Worm (Caenorhabditis elegans) whole organism, young adult: ENCODE measurements around the gene mua-6.
A peak's percentile ranks its signal among the peaks of the same experiment; 100 is the strongest.

Experiments
- B0019.2 ChIP-seq: fragments of 200-800 bp; sonication (Bioruptor generic); conservative IDR thresholded peaks from 2 replicates; pipeline ENCODE4 v1.3.6; 2022; ENCODE audit warnings: missing genetic modification reagents, missing genetic modification characterization, missing compliant biosample characterization
- B0035.1 ChIP-seq: sonication (generic microtip); optimal IDR thresholded peaks from 2 replicates; lab custom pipeline; 2016; ENCODE audit warnings: missing genetic modification characterization, mild to moderate bottlenecking, missing compliant biosample characterization, missing genotype, missing genetic modification reagents
- B0261.1 ChIP-seq: sonication (generic microtip); optimal IDR thresholded peaks from 2 replicates; lab custom pipeline; 2016; ENCODE audit warnings: mild to moderate bottlenecking, missing genetic modification characterization, moderate library complexity, missing compliant biosample characterization
- B0336.3 ChIP-seq: fragments of 200-800 bp; sonication (Bioruptor generic); IDR thresholded peaks from 2 replicates; pipeline ENCODE4 v1.3.6; 2022; ENCODE audit warnings: missing genetic modification characterization, missing compliant biosample characterization
- D2030.7 ChIP-seq: fragments of 200-800 bp; sonication (Bioruptor generic); IDR thresholded peaks from 2 replicates; pipeline ENCODE4 v1.3.6; 2022; ENCODE audit warnings: missing genetic modification reagents, missing genetic modification characterization, missing compliant biosample characterization
- F33H1.4 ChIP-seq: fragments of 200-800 bp; sonication (Bioruptor generic); IDR thresholded peaks from 2 replicates; pipeline ENCODE4 v1.3.6; 2022; ENCODE audit warnings: missing genetic modification reagents, missing genetic modification characterization, missing compliant biosample characterization
- F49E8.2 ChIP-seq: sonication (generic microtip); optimal IDR thresholded peaks from 3 replicates; lab custom pipeline; 2017; ENCODE audit warnings: missing genetic modification characterization, mild to moderate bottlenecking, missing compliant biosample characterization, antibody characterized with exemption, moderate library complexity; ENCODE audit not compliant: insufficient read depth
- F52B5.7 ChIP-seq: sonication (generic microtip); optimal IDR thresholded peaks from 2 replicates; lab custom pipeline; 2016; ENCODE audit warnings: mild to moderate bottlenecking, missing genetic modification characterization, missing compliant biosample characterization
- F57C9.4 ChIP-seq: sonication (generic microtip); optimal IDR thresholded peaks from 2 replicates; lab custom pipeline; 2017; ENCODE audit warnings: mild to moderate bottlenecking, missing genetic modification characterization, missing compliant biosample characterization
- K11D2.4 ChIP-seq: fragments of 200-800 bp; sonication (Bioruptor generic); IDR thresholded peaks from 2 replicates; pipeline ENCODE4 v1.3.6; 2022; ENCODE audit warnings: missing genetic modification reagents, missing genetic modification characterization, missing compliant biosample characterization
- T26A5.8 ChIP-seq: sonication (generic microtip); optimal IDR thresholded peaks from 2 replicates; lab custom pipeline; 2016; ENCODE audit warnings: missing genetic modification characterization, missing compliant biosample characterization
- Y56A3A.18 ChIP-seq: fragments of 200-800 bp; sonication (Bioruptor generic); IDR thresholded peaks from 2 replicates; pipeline ENCODE4 v1.3.6; 2022; ENCODE audit warnings: missing genetic modification reagents, missing genetic modification characterization, missing compliant biosample characterization
- Y95B8A.8 ChIP-seq: fragments of 200-800 bp; sonication (Bioruptor generic); IDR thresholded peaks from 2 replicates; pipeline ENCODE4 v1.3.6; 2022; ENCODE audit warnings: missing genetic modification reagents, missing genetic modification characterization, missing compliant biosample characterization
- ZK185.1 ChIP-seq: sonication (generic microtip); optimal IDR thresholded peaks from 2 replicates; lab custom pipeline; 2016; ENCODE audit warnings: mild to moderate bottlenecking, missing genetic modification characterization, missing compliant biosample characterization; ENCODE audit not compliant: poor library complexity, severe bottlenecking
- aptf-2 ChIP-seq: fragments of 200-800 bp; sonication (Bioruptor generic); conservative IDR thresholded peaks from 2 replicates; pipeline ENCODE4 v1.3.6; 2022; ENCODE audit warnings: missing genetic modification reagents, missing genetic modification characterization, missing compliant biosample characterization
- aptf-3 ChIP-seq: fragments of 200-800 bp; sonication (Bioruptor generic); IDR thresholded peaks from 2 replicates; pipeline ENCODE4 v1.3.6; 2022; ENCODE audit warnings: missing genetic modification characterization, missing compliant biosample characterization
- attf-6 ChIP-seq: fragments of 200-800 bp; sonication (Bioruptor generic); IDR thresholded peaks from 2 replicates; pipeline ENCODE4 v1.3.6; 2022; ENCODE audit warnings: missing genetic modification reagents, missing genetic modification characterization, missing compliant biosample characterization
- ceh-100 ChIP-seq: fragments of 200-800 bp; sonication (Bioruptor generic); IDR thresholded peaks from 2 replicates; pipeline ENCODE4 v1.3.6; 2022; ENCODE audit warnings: missing genetic modification reagents, missing genetic modification characterization, missing compliant biosample characterization
- ceh-40 ChIP-seq: fragments of 200-800 bp; sonication (Bioruptor generic); IDR thresholded peaks from 2 replicates; pipeline ENCODE4 v1.3.6; 2022; ENCODE audit warnings: missing genetic modification characterization, missing compliant biosample characterization
- die-1 ChIP-seq: sonication (generic microtip); optimal IDR thresholded peaks from 2 replicates; lab custom pipeline; 2016; ENCODE audit warnings: missing genotype, mild to moderate bottlenecking, missing genetic modification characterization, missing compliant biosample characterization
- dox-1 ChIP-seq: fragments of 200-800 bp; sonication (Bioruptor generic); IDR thresholded peaks from 2 replicates; pipeline ENCODE4 v1.3.6; 2022; ENCODE audit warnings: missing genetic modification reagents, missing genetic modification characterization, missing compliant biosample characterization
- dpff-1 ChIP-seq: sonication (generic microtip); optimal IDR thresholded peaks from 2 replicates; lab custom pipeline; 2017; ENCODE audit warnings: mild to moderate bottlenecking, missing genetic modification characterization, missing compliant biosample characterization
- efl-1 ChIP-seq: fragments of 150-350 bp; optimal IDR thresholded peaks from 2 replicates; lab custom pipeline; 2014; ENCODE audit warnings: missing biosample characterization, missing genetic modification reagents, missing genetic modification characterization
- egl-44 ChIP-seq: fragments of 200-800 bp; sonication (Bioruptor generic); IDR thresholded peaks from 2 replicates; pipeline ENCODE4 v1.3.6; 2022; ENCODE audit warnings: missing genetic modification reagents, missing genetic modification characterization, missing compliant biosample characterization
- ets-4 ChIP-seq: fragments of 200-800 bp; sonication (Bioruptor generic); optimal IDR thresholded peaks from 2 replicates; lab custom pipeline; 2018; ENCODE audit warnings: mild to moderate bottlenecking, missing genetic modification characterization, missing compliant biosample characterization
- gei-17 ChIP-seq: fragments of 200-800 bp; sonication (Bioruptor generic); optimal IDR thresholded peaks from 2 replicates; lab custom pipeline; 2018; ENCODE audit warnings: mild to moderate bottlenecking, missing genetic modification characterization, missing compliant biosample characterization
- hlh-12 ChIP-seq: sonication (generic microtip); optimal IDR thresholded peaks from 2 replicates; lab custom pipeline; 2016; ENCODE audit warnings: missing genetic modification characterization, missing compliant biosample characterization
- hmg-1.2 ChIP-seq: fragments of 200-800 bp; sonication (Bioruptor generic); IDR thresholded peaks from 2 replicates; pipeline ENCODE4 v1.3.6; 2022; ENCODE audit warnings: missing genetic modification reagents, missing genetic modification characterization, missing compliant biosample characterization
- hmg-20 ChIP-seq: fragments of 200-800 bp; sonication (Bioruptor generic); IDR thresholded peaks from 2 replicates; pipeline ENCODE4 v1.3.6; 2022; ENCODE audit warnings: missing genetic modification reagents, missing genetic modification characterization, missing compliant biosample characterization
- hsf-1 ChIP-seq: fragments of 200-800 bp; sonication (Bioruptor generic); IDR thresholded peaks from 2 replicates; pipeline ENCODE4 v1.3.6; 2022; ENCODE audit warnings: missing genetic modification reagents, missing genetic modification characterization, missing compliant biosample characterization
- lag-1 ChIP-seq: fragments of 200-800 bp; sonication (Bioruptor generic); IDR thresholded peaks from 2 replicates; pipeline ENCODE4 v1.3.6; 2022; ENCODE audit warnings: missing genetic modification reagents, missing genetic modification characterization, missing compliant biosample characterization
- lin-26 ChIP-seq: fragments of 200-800 bp; sonication (Bioruptor generic); IDR thresholded peaks from 2 replicates; pipeline ENCODE4 v1.3.6; 2022; ENCODE audit warnings: missing genetic modification reagents, missing genetic modification characterization, missing compliant biosample characterization
- nfya-1 ChIP-seq: sonication (generic microtip); optimal IDR thresholded peaks from 2 replicates; lab custom pipeline; 2017; ENCODE audit warnings: antibody characterized with exemption, missing compliant biosample characterization, missing genetic modification characterization, borderline replicate concordance; ENCODE audit not compliant: insufficient read depth
- nfyb-1 ChIP-seq: fragments of 200-800 bp; sonication (Bioruptor generic); IDR thresholded peaks from 2 replicates; pipeline ENCODE4 v1.3.6; 2022; ENCODE audit warnings: missing genetic modification reagents, missing genetic modification characterization, missing compliant biosample characterization
- nhr-120 ChIP-seq: fragments of 200-800 bp; sonication (Bioruptor generic); IDR thresholded peaks from 2 replicates; pipeline ENCODE4 v1.3.6; 2022; ENCODE audit warnings: missing genetic modification characterization, missing compliant biosample characterization
- nhr-80 ChIP-seq: sonication (generic microtip); optimal IDR thresholded peaks from 2 replicates; lab custom pipeline; 2016; ENCODE audit warnings: missing genetic modification characterization, missing compliant biosample characterization
- nhr-90 ChIP-seq: sonication (generic microtip); optimal IDR thresholded peaks from 2 replicates; lab custom pipeline; 2016; ENCODE audit warnings: missing genotype, mild to moderate bottlenecking, missing genetic modification characterization, missing compliant biosample characterization
- pbrm-1 ChIP-seq: fragments of 200-800 bp; sonication (Bioruptor generic); IDR thresholded peaks from 2 replicates; pipeline ENCODE4 v1.3.6; 2022; ENCODE audit warnings: missing genetic modification reagents, missing genetic modification characterization, missing compliant biosample characterization
- rpc-1 ChIP-seq, 2 experiments: fragments of 150-350 bp in 1 of 2; sonication (generic microtip) in 1 of 2; optimal IDR thresholded peaks; 2 replicates each; lab custom pipeline; 2014 to 2018; ENCODE audit warnings: missing biosample characterization in 1 of 2, missing genetic modification characterization in 1 of 2, missing genetic modification reagents in 1 of 2, missing genotype in 1 of 2
- sea-2 ChIP-seq: fragments of 200-800 bp; sonication (Bioruptor generic); IDR thresholded peaks from 2 replicates; pipeline ENCODE4 v1.3.6; 2022; ENCODE audit warnings: missing genetic modification characterization, missing compliant biosample characterization
- snpc-4 ChIP-seq, 5 experiments: fragments of 150-350 bp in 1 of 5; sonication (generic microtip) in 4 of 5; optimal IDR thresholded peaks; 2 replicates each; lab custom pipeline; 2014 to 2018; ENCODE audit warnings: missing genetic modification characterization in 5 of 5, missing biosample characterization in 3 of 5, antibody characterized with exemption in 2 of 5, mild to moderate bottlenecking in 2 of 5, missing compliant biosample characterization in 2 of 5, missing genotype in 2 of 5, moderate library complexity in 2 of 5, missing genetic modification reagents in 1 of 5
- tbp1 ChIP-seq: fragments of 200-800 bp; sonication (Bioruptor generic); optimal IDR thresholded peaks from 2 replicates; lab custom pipeline; 2018; ENCODE audit warnings: mild to moderate bottlenecking, missing genetic modification characterization, missing compliant biosample characterization
- tlf-1 ChIP-seq: fragments of 200-800 bp; sonication (Bioruptor generic); optimal IDR thresholded peaks from 2 replicates; lab custom pipeline; 2018; ENCODE audit warnings: mild to moderate bottlenecking, missing genetic modification characterization, missing compliant biosample characterization
- unc-62 ChIP-seq: fragments of 150-350 bp; optimal IDR thresholded peaks from 2 replicates; lab custom pipeline; 2014; ENCODE audit warnings: missing biosample characterization, missing genetic modification reagents, missing genetic modification characterization
- ztf-18 ChIP-seq: sonication (generic microtip); optimal IDR thresholded peaks from 2 replicates; lab custom pipeline; 2016; ENCODE audit warnings: missing genotype, mild to moderate bottlenecking, missing genetic modification characterization, missing compliant biosample characterization
- ztf-3 ChIP-seq: fragments of 200-800 bp; sonication (Bioruptor generic); optimal IDR thresholded peaks from 2 replicates; lab custom pipeline; 2018; ENCODE audit warnings: mild to moderate bottlenecking, missing genetic modification characterization, missing compliant biosample characterization

The mua-6 gene

DNA sequence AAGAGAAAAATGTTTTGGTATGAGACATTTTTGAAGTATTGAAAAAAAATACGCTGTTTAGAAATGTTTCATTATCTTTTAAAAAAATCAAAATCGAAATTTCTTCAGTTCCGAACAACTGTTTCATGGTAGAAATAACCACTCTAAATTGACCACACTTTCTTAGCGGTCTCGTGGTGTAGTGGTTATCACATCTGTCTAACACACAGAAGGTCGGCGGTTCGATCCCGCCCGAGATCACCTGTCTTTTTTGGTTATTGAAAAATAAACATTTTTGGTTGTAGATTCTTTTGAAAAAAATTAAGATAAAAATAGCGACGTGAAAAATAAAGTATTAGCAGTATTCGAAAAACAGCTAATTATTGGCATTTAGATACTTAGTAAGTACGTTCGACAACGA, 34.9 kb upstream of the mua-6 start (continued):
- TF ChIP-seq F33H1.4 (GFP tag; lab: Robert Waterston, UW) (no peak), die-1 (peak; percentile 78), B0019.2 (GFP tag; lab: Robert Waterston, UW) (no peak), ceh-40 (GFP tag; lab: Robert Waterston, UW) (0 out of 2 replicates have a peak, but pooled peaks have one; percentile 50), aptf-3 (GFP tag; lab: Robert Waterston, UW) (no peak), T26A5.8 (tag; lab: Kevin White, UChicago) (no peak), B0035.1 (tag; lab: Kevin White, UChicago) (no peak), lag-1 (GFP tag; lab: Robert Waterston, UW) (no peak), B0336.3 (GFP tag; lab: Robert Waterston, UW) (no peak), hmg-20 (GFP tag; lab: Robert Waterston, UW) (peak; percentile 48; the same call in 1 of the 2 replicates), ceh-100 (GFP tag; lab: Robert Waterston, UW) (no peak), ztf-18 (peak; percentile 23), hsf-1 (GFP tag; lab: Robert Waterston, UW) (no peak), K11D2.4 (GFP tag; lab: Robert Waterston, UW) (no peak), F49E8.2 (no peak), F52B5.7 (no peak), gei-17 (GFP tag; lab: Kevin White, UChicago) (no peak), ztf-3 (GFP tag; lab: Kevin White, UChicago) (no peak), dpff-1 (no peak), F57C9.4 (tag; lab: Kevin White, UChicago) (no peak), tlf-1 (GFP tag; lab: Kevin White, UChicago) (no peak), egl-44 (GFP tag; lab: Robert Waterston, UW) (no peak), nhr-120 (no peak), unc-62 (GFP tag; lab: Kevin White, UChicago) (no peak), ets-4 (GFP tag; lab: Kevin White, UChicago) (no peak), hlh-12 (no peak), efl-1 (GFP tag; lab: Kevin White, UChicago) (no peak), Y95B8A.8 (GFP tag; lab: Robert Waterston, UW) (no peak), nfya-1 (no peak), aptf-2 (GFP tag; lab: Robert Waterston, UW) (no peak)

DNA sequence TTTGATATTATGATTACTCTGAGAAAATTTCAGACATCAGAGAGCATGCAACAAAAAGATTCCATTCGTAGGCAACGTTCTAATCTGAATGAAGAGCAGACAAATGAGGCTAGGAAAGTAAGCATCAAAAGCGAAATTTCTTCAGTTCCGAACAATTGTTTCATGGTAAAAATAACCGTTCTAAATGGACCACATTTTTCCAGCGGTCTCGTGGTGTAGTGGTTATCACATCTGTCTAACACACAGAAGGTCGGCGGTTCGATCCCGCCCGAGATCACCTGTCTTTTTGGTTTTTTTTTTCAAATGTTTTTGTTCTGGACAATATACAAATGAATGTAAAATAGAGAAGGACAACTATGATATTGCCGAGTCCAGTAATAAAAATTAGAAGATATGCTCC, 34.4 kb upstream of the mua-6 start, which contains the start of gene twk-21:
Gene twk-21 (plus strand): TSS at position 34 of the 400 bp plus-strand sequence.
- no peak for TF ChIP-seq dpff-1
- TF ChIP-seq Y56A3A.18 (GFP tag; lab: Robert Waterston, UW), result 0 out of 2 replicates have a peak, but pooled peaks have one; percentile 37
- peak; percentile 83 for TF ChIP-seq tbp1 (GFP tag; lab: Kevin White, UChicago)
- TF ChIP-seq D2030.7 (GFP tag; lab: Robert Waterston, UW), result peak; percentile 35; the same call in 1 of the 2 replicates
- TF ChIP-seq rpc-1 (optimal IDR thresholded peaks at IDR 0.05; lab: Kevin White, UChicago), result peak; percentile 44
- no peak for TF ChIP-seq rpc-1 (tag; optimal IDR thresholded peaks at IDR 0.05; lab: Kevin White, UChicago)
- 0 out of 2 replicates have a peak, but pooled peaks have one; percentile 40 for TF ChIP-seq lin-26 (GFP tag; lab: Robert Waterston, UW)
- no peak for TF ChIP-seq sea-2
- 0 out of 2 replicates have a peak, but pooled peaks have one; percentile 35 for TF ChIP-seq hmg-1.2 (GFP tag; lab: Robert Waterston, UW)

DNA sequence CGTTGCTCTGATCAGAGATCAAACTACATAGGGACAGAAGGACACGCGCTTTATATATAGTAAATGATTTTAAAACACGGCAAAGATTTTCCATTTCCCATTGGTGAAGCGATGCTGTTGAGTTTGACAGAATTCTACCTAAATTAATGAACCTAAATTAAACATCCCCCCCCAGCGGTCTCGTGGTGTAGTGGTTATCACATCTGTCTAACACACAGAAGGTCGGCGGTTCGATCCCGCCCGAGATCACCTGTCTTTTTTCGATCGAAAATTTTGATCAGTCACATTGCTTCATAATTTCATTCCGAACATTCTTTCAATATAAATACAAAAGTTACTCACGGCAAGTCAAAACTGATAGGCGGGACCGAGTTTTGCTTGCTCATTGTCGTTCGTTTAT, 33.7 kb upstream of the mua-6 start:
- 0 out of 2 replicates have a peak, but pooled peaks have one; percentile 36 for TF ChIP-seq attf-6 (GFP tag; lab: Robert Waterston, UW)
- TF ChIP-seq rpc-1 (optimal IDR thresholded peaks at IDR 0.05; lab: Kevin White, UChicago), result peak; percentile 67
- peak; percentile 68 for TF ChIP-seq rpc-1 (tag; optimal IDR thresholded peaks at IDR 0.05; lab: Kevin White, UChicago)
- peak; percentile 38 for TF ChIP-seq snpc-4 (GFP tag; optimal IDR thresholded peaks at IDR 0.05; lab: Kevin White, UChicago)
- peak in 2 of 4 experiments; percentile 51 to 78 for TF ChIP-seq snpc-4 (tag; optimal IDR thresholded peaks at IDR 0.05; lab: Kevin White, UChicago)
- peak; percentile 62 for TF ChIP-seq dox-1
- peak; percentile 54 for TF ChIP-seq hmg-1.2 (GFP tag; lab: Robert Waterston, UW)
- TF ChIP-seq nhr-90, result peak; percentile 21
- peak; percentile 64 for TF ChIP-seq B0261.1 (tag; lab: Kevin White, UChicago)
- TF ChIP-seq die-1, result peak; percentile 52
- TF ChIP-seq ZK185.1 (tag; lab: Kevin White, UChicago), result peak; percentile 50
- peak; percentile 51; the same call in 1 of the 2 replicates for TF ChIP-seq nfyb-1 (GFP tag; lab: Robert Waterston, UW)
- peak; percentile 2 for TF ChIP-seq nhr-80
- peak; percentile 86 for TF ChIP-seq tbp1 (GFP tag; lab: Kevin White, UChicago)
- TF ChIP-seq pbrm-1 (GFP tag; lab: Robert Waterston, UW), result peak; percentile 70
- peak; percentile 74 for TF ChIP-seq D2030.7 (GFP tag; lab: Robert Waterston, UW)
